Worm (Caenorhabditis elegans): ENCODE measurements around the gene tut-1.

DNA sequence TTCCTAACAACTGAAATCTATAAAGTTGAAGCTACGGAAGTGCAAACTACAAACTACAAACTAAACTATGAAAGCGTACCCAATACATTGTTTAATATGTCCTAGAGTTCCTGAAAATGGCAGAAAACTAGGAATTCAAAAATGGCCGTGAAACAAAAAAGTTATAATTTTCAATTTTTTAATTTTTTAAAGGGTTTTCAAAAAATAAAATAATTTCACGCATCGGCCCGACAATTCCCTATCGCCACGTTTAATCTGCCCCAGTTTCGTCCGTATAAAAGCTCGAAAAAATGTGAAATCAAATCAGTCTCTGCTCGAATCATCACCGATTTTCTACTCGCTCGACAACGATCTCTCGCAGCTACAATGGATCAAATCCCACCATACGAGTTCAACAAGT, 37.2 kb upstream of the tut-1 start, which contains the start of gene Y38C1AA.7:
- TF ChIP-seq egl-27 (tag; optimal IDR thresholded peaks at IDR 0.05) = no peak
- TF ChIP-seq nhr-77 (tag; optimal IDR thresholded peaks at IDR 0.05) = no peak
- TF ChIP-seq snpc-4 (tag; optimal IDR thresholded peaks at IDR 0.05) = no peak
- no peak for TF ChIP-seq lin-39 (tag; optimal IDR thresholded peaks at IDR 0.05)
- no peak for TF ChIP-seq fos-1 (tag; optimal IDR thresholded peaks at IDR 0.05)
- no peak for TF ChIP-seq ztf-11 (tag; optimal IDR thresholded peaks at IDR 0.05)
- no peak for TF ChIP-seq nhr-237 (tag; optimal IDR thresholded peaks at IDR 0.05)
- no peak for TF ChIP-seq mdl-1 (tag; optimal IDR thresholded peaks at IDR 0.05)
- TF ChIP-seq nhr-11 (tag; optimal IDR thresholded peaks at IDR 0.05) = no peak
- no peak for TF ChIP-seq sem-4 (tag; optimal IDR thresholded peaks at IDR 0.05)
- TF ChIP-seq lin-11 (tag; optimal IDR thresholded peaks at IDR 0.05) = no peak

Data from whole organism, L2 larva.